Worm (Caenorhabditis elegans): ENCODE data around the gene srw-82.

DNA sequence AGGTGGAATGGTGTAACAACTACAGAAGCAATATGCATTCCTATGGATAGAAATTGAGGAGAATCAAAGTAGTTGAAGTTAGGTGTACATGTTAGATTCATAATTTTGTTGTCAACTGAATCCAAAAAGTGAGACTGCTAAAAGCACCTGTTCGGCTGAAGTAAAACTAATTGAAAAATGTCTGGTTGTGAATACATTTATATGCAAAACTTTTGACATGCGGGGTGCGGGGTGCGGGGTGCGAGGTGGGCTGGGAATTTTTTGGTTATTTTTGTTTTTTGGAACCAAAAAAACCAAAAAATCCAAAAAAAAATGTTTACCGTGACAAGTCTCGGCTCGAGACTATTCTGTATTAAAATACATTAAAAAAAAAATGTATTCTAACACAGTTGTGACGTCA lies 21.4 kb upstream of the srw-82 start, which contains the start of gene srh-207:
- TF ChIP-seq snpc-4 (GFP tag; optimal IDR thresholded peaks at IDR 0.05) (no peak), snpc-4 (tag; optimal IDR thresholded peaks at IDR 0.05) (no peak), lsl-1 (GFP tag; optimal IDR thresholded peaks at IDR 0.05) (no peak), pha-4 (tag; optimal IDR thresholded peaks at IDR 0.05) (no peak)
